Fruit fly (Drosophila melanogaster) whole organism, embryonic: Measurements from ENCODE around the gene Fie.
A peak's percentile ranks its signal among the peaks of the same experiment; 100 is the strongest.

ENCODE experiments used
- Awh ChIP-seq: fragments of 200-800 bp; sonication (Bioruptor generic); IDR thresholded peaks from 2 replicates; pipeline ENCODE4, ENCODE4 v1.3.6; 2022; ENCODE audit warnings: missing biosample characterization, missing genetic modification characterization
- Bdp1 ChIP-seq: fragments of 200-800 bp; sonication (Bioruptor generic); optimal IDR thresholded peaks from 3 replicates; lab custom pipeline; 2016; ENCODE audit warnings: missing biosample characterization, missing genetic modification characterization
- Bgb ChIP-seq: fragments of 200-800 bp; sonication (Bioruptor generic); IDR thresholded peaks from 2 replicates; pipeline ENCODE4 v1.3.6; 2022; ENCODE audit warnings: missing biosample characterization, missing genetic modification characterization; ENCODE audit not compliant: partially characterized antibody
- Blimp-1 ChIP-seq: fragments of 200-800 bp; sonication (Bioruptor generic); optimal IDR thresholded peaks from 3 replicates; lab custom pipeline; 2018; ENCODE audit warnings: missing biosample characterization, missing genetic modification characterization, mild to moderate bottlenecking, moderate library complexity, missing genetic modification reagents
- CG10147 ChIP-seq: fragments of 200-800 bp; sonication (Bioruptor generic); optimal IDR thresholded peaks from 2 replicates; lab custom pipeline; 2019; ENCODE audit warnings: missing biosample characterization, mild to moderate bottlenecking, missing genetic modification characterization, moderate library complexity
- CG10267 ChIP-seq: fragments of 200-800 bp; sonication (Bioruptor generic); optimal IDR thresholded peaks from 2 replicates; lab custom pipeline; 2018; ENCODE audit warnings: missing biosample characterization, mild to moderate bottlenecking, missing genetic modification characterization, moderate library complexity
- CG10654 ChIP-seq: fragments of 200-800 bp; sonication (Bioruptor generic); optimal IDR thresholded peaks from 2 replicates; lab custom pipeline; 2016; ENCODE audit warnings: missing biosample characterization, missing genetic modification characterization
- CG10979 ChIP-seq: fragments of 200-800 bp; sonication (Bioruptor generic); optimal IDR thresholded peaks from 2 replicates; lab custom pipeline; 2018; ENCODE audit warnings: missing biosample characterization, mild to moderate bottlenecking, missing genetic modification characterization, moderate library complexity
- CG11723 ChIP-seq: fragments of 200-800 bp; sonication (Bioruptor generic); optimal IDR thresholded peaks from 2 replicates; lab custom pipeline; 2017; ENCODE audit warnings: missing biosample characterization, mild to moderate bottlenecking, missing genetic modification characterization
- CG1233 ChIP-seq: fragments of 200-800 bp; sonication (Bioruptor generic); optimal IDR thresholded peaks from 4 replicates; lab custom pipeline; 2018; ENCODE audit warnings: missing biosample characterization, mild to moderate bottlenecking, missing genetic modification characterization
- CG12659 ChIP-seq: fragments of 200-800 bp; sonication (Bioruptor generic); optimal IDR thresholded peaks from 3 replicates; lab custom pipeline; 2017; ENCODE audit warnings: mild to moderate bottlenecking, missing biosample characterization, missing genetic modification reagents, missing genetic modification characterization
- CG12942 ChIP-seq: fragments of 200-800 bp; sonication (Bioruptor generic); optimal IDR thresholded peaks from 3 replicates; lab custom pipeline; 2016; ENCODE audit warnings: missing biosample characterization, missing genetic modification characterization
- CG3163 ChIP-seq: fragments of 200-800 bp; sonication (Bioruptor generic); optimal IDR thresholded peaks from 3 replicates; lab custom pipeline; 2016; ENCODE audit warnings: missing biosample characterization, missing genetic modification characterization
- CG3407 ChIP-seq: fragments of 200-800 bp; sonication (Bioruptor generic); optimal IDR thresholded peaks from 2 replicates; lab custom pipeline; 2018; ENCODE audit warnings: missing biosample characterization, mild to moderate bottlenecking, missing genetic modification characterization
- CG6765 ChIP-seq: fragments of 200-800 bp; sonication (Bioruptor generic); optimal IDR thresholded peaks from 3 replicates; lab custom pipeline; 2017; ENCODE audit warnings: missing biosample characterization, mild to moderate bottlenecking, missing genetic modification characterization
- CG7839 ChIP-seq: fragments of 200-800 bp; sonication (Bioruptor generic); optimal IDR thresholded peaks from 3 replicates; lab custom pipeline; 2018; ENCODE audit warnings: missing biosample characterization, mild to moderate bottlenecking, missing genetic modification characterization, moderate library complexity
- CG8089 ChIP-seq: fragments of 200-800 bp; sonication (Bioruptor generic); optimal IDR thresholded peaks from 3 replicates; lab custom pipeline; 2016; ENCODE audit warnings: missing biosample characterization, missing genetic modification characterization
- CG9797 ChIP-seq: fragments of 200-800 bp; sonication (Bioruptor generic); optimal IDR thresholded peaks from 3 replicates; lab custom pipeline; 2018; ENCODE audit warnings: missing biosample characterization, mild to moderate bottlenecking, missing genetic modification characterization
- CG9817 ChIP-seq: fragments of 200-800 bp; sonication (Bioruptor generic); optimal IDR thresholded peaks from 2 replicates; lab custom pipeline; 2018; ENCODE audit warnings: missing biosample characterization, mild to moderate bottlenecking, missing genetic modification characterization, moderate library complexity
- CrebB ChIP-seq: fragments of 200-800 bp; sonication (Bioruptor generic); optimal IDR thresholded peaks from 3 replicates; lab custom pipeline; 2018; ENCODE audit warnings: missing biosample characterization, mild to moderate bottlenecking, missing genetic modification characterization
- D ChIP-seq, 2 experiments: fragments of 200-800 bp in 1 of 2; fragments of >200 bp in 1 of 2; sonication (Bioruptor generic) in 1 of 2; optimal IDR thresholded peaks; 2 replicates in 1 of 2; 3 replicates in 1 of 2; lab custom pipeline; 2017; ENCODE audit warnings: mild to moderate bottlenecking in 1 of 2, missing biosample characterization in 1 of 2, missing genetic modification characterization in 1 of 2, missing genetic modification reagents in 1 of 2
- HmgD ChIP-seq: fragments of 200-800 bp; sonication (Bioruptor generic); optimal IDR thresholded peaks from 3 replicates; lab custom pipeline; 2016; ENCODE audit warnings: missing biosample characterization, missing genetic modification characterization
- Hsf ChIP-seq: fragments of 200-800 bp; sonication (Bioruptor generic); optimal IDR thresholded peaks from 3 replicates; lab custom pipeline; 2016; ENCODE audit warnings: missing biosample characterization, missing genetic modification characterization
- Kr ChIP-seq: fragments of 200-800 bp; sonication (Bioruptor generic); optimal IDR thresholded peaks from 2 replicates; lab custom pipeline; 2017; ENCODE audit warnings: missing biosample characterization, mild to moderate bottlenecking, missing genetic modification characterization
- Med ChIP-seq: fragments of 200-800 bp; sonication (Bioruptor generic); peaks from one replicate; lab custom pipeline; 2016; ENCODE audit warnings: missing biosample characterization, missing genetic modification characterization, mild to moderate bottlenecking, inconsistent platforms, moderate library complexity
- Mrtf ChIP-seq: fragments of 200-800 bp; sonication (Bioruptor generic); IDR thresholded peaks from 3 replicates; pipeline ENCODE4 v1.3.6; 2022; ENCODE audit warnings: missing biosample characterization, missing genetic modification characterization
- Rfx ChIP-seq: fragments of 200-800 bp; sonication (Bioruptor generic); IDR thresholded peaks from 2 replicates; pipeline ENCODE4 v1.3.6; 2022; ENCODE audit warnings: missing biosample characterization, missing genetic modification characterization
- abd-A ChIP-seq: fragments of 200-800 bp; sonication (Bioruptor generic); optimal IDR thresholded peaks from 3 replicates; lab custom pipeline; 2019; ENCODE audit warnings: missing biosample characterization, mild to moderate bottlenecking, missing genetic modification characterization, moderate library complexity
- al ChIP-seq: fragments of 200-800 bp; sonication (Bioruptor generic); IDR thresholded peaks from 2 replicates; pipeline ENCODE4 v1.3.6; 2022; ENCODE audit warnings: missing biosample characterization, missing genetic modification characterization
- az2 ChIP-seq: fragments of 200-800 bp; sonication (Bioruptor generic); optimal IDR thresholded peaks from 3 replicates; lab custom pipeline; 2016; ENCODE audit warnings: missing biosample characterization, missing genetic modification characterization
- crol ChIP-seq: fragments of 200-800 bp; sonication (Bioruptor generic); IDR thresholded peaks from 2 replicates; pipeline ENCODE4 v1.3.6; 2022; ENCODE audit warnings: missing biosample characterization, missing genetic modification characterization
- dmrt11E ChIP-seq: fragments of 200-800 bp; sonication (Bioruptor generic); optimal IDR thresholded peaks from 3 replicates; lab custom pipeline; 2018; ENCODE audit warnings: missing biosample characterization, mild to moderate bottlenecking, missing genetic modification characterization, moderate library complexity
- dmrt99B ChIP-seq: fragments of 200-800 bp; sonication (Bioruptor generic); optimal IDR thresholded peaks from 2 replicates; lab custom pipeline; 2018; ENCODE audit warnings: missing biosample characterization, mild to moderate bottlenecking, missing genetic modification characterization, moderate library complexity
- dysf ChIP-seq: fragments of 200-800 bp; sonication (Bioruptor generic); IDR thresholded peaks from 3 replicates; pipeline ENCODE4 v1.3.6; 2022; ENCODE audit warnings: missing biosample characterization, missing genetic modification characterization
- ewg ChIP-seq: fragments of 200-800 bp; sonication (Bioruptor generic); optimal IDR thresholded peaks from 3 replicates; lab custom pipeline; 2017; ENCODE audit warnings: mild to moderate bottlenecking, missing biosample characterization, missing genetic modification reagents, missing genetic modification characterization
- eyg ChIP-seq: fragments of 200-800 bp; sonication (Bioruptor generic); optimal IDR thresholded peaks from 3 replicates; lab custom pipeline; 2016; ENCODE audit warnings: missing biosample characterization, missing genetic modification characterization
- fru ChIP-seq: fragments of >200 bp; optimal IDR thresholded peaks from 2 replicates; lab custom pipeline; 2017
- gce ChIP-seq: fragments of 200-800 bp; sonication (Bioruptor generic); IDR thresholded peaks from 3 replicates; pipeline ENCODE4 v1.3.6; 2022; ENCODE audit warnings: missing biosample characterization, missing genetic modification characterization
- grau ChIP-seq: fragments of 200-800 bp; optimal IDR thresholded peaks from 3 replicates; lab custom pipeline; 2019; ENCODE audit warnings: missing biosample characterization, mild to moderate bottlenecking, missing genetic modification characterization, moderate library complexity
- grn ChIP-seq: fragments of 200-800 bp; sonication (Bioruptor generic); optimal IDR thresholded peaks from 3 replicates; lab custom pipeline; 2017; ENCODE audit warnings: missing biosample characterization, missing genetic modification characterization
- ind ChIP-seq: fragments of 200-800 bp; sonication (Bioruptor generic); optimal IDR thresholded peaks from 3 replicates; lab custom pipeline; 2016; ENCODE audit warnings: missing biosample characterization, missing genetic modification characterization
- inv ChIP-seq: fragments of 200-800 bp; sonication (Bioruptor generic); IDR thresholded peaks from 2 replicates; pipeline ENCODE4 v1.3.6; 2022; ENCODE audit warnings: missing biosample characterization, missing genetic modification characterization; ENCODE audit not compliant: partially characterized antibody
- kni ChIP-seq: fragments of 200-800 bp; sonication (Bioruptor generic); optimal IDR thresholded peaks from 3 replicates; lab custom pipeline; 2017; ENCODE audit warnings: mild to moderate bottlenecking, missing biosample characterization, missing genetic modification reagents, missing genetic modification characterization
- knrl ChIP-seq: fragments of 200-800 bp; sonication (Bioruptor generic); IDR thresholded peaks from 3 replicates; pipeline ENCODE4 v1.3.6; 2022; ENCODE audit warnings: missing biosample characterization, missing genetic modification characterization; ENCODE audit not compliant: partially characterized antibody
- odd ChIP-seq: fragments of 200-800 bp; sonication (Bioruptor generic); optimal IDR thresholded peaks from 2 replicates; lab custom pipeline; 2017; ENCODE audit warnings: missing biosample characterization, mild to moderate bottlenecking, missing genetic modification characterization
- pho ChIP-seq: fragments of 200-800 bp; sonication (Bioruptor generic); optimal IDR thresholded peaks from 2 replicates; lab custom pipeline; 2016; ENCODE audit warnings: missing biosample characterization, missing genetic modification characterization
- seq ChIP-seq: fragments of 200-800 bp; sonication (Bioruptor generic); IDR thresholded peaks from 2 replicates; pipeline ENCODE4 v1.3.6; 2022; ENCODE audit warnings: missing biosample characterization, missing genetic modification characterization
- tin ChIP-seq: fragments of 200-800 bp; sonication (Bioruptor generic); optimal IDR thresholded peaks from 3 replicates; lab custom pipeline; 2016; ENCODE audit warnings: missing biosample characterization, missing genetic modification characterization
- twi ChIP-seq: fragments of 200-800 bp; optimal IDR thresholded peaks from 2 replicates; lab custom pipeline; 2019; ENCODE audit warnings: missing biosample characterization, mild to moderate bottlenecking, missing genetic modification characterization, moderate library complexity
- zen ChIP-seq: fragments of 200-800 bp; sonication (Bioruptor generic); optimal IDR thresholded peaks from 3 replicates; lab custom pipeline; 2018; ENCODE audit warnings: missing biosample characterization, mild to moderate bottlenecking, missing genetic modification characterization, moderate library complexity

Fie gene

DNA sequence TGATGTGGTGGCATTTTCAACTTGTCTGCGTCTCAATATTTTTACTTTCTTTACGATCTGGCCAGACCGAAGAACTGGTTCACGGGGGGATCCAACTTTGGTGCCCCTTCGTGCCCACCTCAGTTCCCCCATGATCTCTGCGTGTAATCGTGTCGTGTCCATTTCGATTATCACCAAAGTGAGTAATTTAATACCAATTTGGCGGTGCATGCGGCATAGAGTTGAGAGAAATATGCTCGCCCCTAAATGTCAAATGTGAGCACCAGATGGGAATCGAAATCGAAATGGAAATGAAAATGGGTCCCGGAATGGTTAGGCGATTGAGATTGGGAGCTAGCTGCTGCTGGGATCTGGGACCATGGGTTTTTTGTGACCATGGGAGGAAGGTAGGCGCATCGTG lies 21.1 kb upstream of the Fie start:
- TF ChIP-seq Mrtf (GFP tag; lab: Robert Waterston, UW) (no peak), knrl (no peak), crol (GFP tag; lab: Robert Waterston, UW) (0 out of 2 replicates have a peak, but pooled peaks have one; percentile 30), dysf (GFP tag; lab: Robert Waterston, UW) (no peak), kni (GFP tag; lab: Kevin White, UChicago) (peak; percentile 53), twi (tag; lab: Kevin White, UChicago) (peak; percentile 30), zen (tag; lab: Kevin White, UChicago) (no peak), Bdp1 (no peak), abd-A (tag; lab: Kevin White, UChicago) (peak; percentile 90), CG12942 (GFP tag; lab: Kevin White, UChicago) (no peak), Blimp-1 (GFP tag; lab: Kevin White, UChicago) (peak; percentile 42), ind (no peak), Awh (GFP tag; lab: Robert Waterston, UW) (peak; percentile 29; the same call in 1 of the 2 replicates), grn (GFP tag; lab: Kevin White, UChicago) (peak; percentile 62), Hsf (no peak)

DNA sequence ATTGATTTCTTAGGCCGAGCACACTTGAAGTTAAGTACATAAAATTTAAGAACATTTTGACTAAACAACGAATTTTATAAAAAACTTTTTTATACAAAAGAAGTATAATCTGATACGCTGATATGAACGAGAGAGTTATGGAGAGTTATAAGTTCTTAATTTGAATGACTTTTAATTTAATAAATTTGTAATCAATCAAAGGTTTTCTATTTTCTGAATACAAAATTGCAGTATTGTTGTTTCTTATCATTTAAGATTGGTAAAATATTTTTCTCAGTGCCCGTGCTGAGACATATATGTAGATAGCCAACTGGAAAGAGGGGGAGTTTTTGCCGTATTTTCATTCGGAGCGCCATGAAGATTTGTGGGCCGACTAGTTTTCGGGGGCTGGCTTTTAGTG lies 19.3 kb upstream of the Fie start:
- TF ChIP-seq Rfx (GFP tag; lab: Robert Waterston, UW) (no peak), seq (no peak), az2 (GFP tag; lab: Kevin White, UChicago) (peak; percentile 47), CG9817 (tag; lab: Kevin White, UChicago) (no peak), eyg (GFP tag; lab: Kevin White, UChicago) (no peak), D (optimal IDR thresholded peaks at IDR 0.05; lab: Kevin White, UChicago) (no peak), D (GFP tag; optimal IDR thresholded peaks at IDR 0.05; lab: Kevin White, UChicago) (peak; percentile 29), pho (GFP tag; lab: Kevin White, UChicago) (no peak), kni (GFP tag; lab: Kevin White, UChicago) (no peak), dmrt11E (tag; lab: Kevin White, UChicago) (peak; percentile 87), CG7839 (peak; percentile 53), CG3407 (GFP tag; lab: Kevin White, UChicago) (peak; percentile 22), CrebB (tag; lab: Kevin White, UChicago) (no peak), fru (no peak), dmrt99B (peak; percentile 12), CG3163 (GFP tag; lab: Kevin White, UChicago) (no peak), gce (GFP tag; lab: Robert Waterston, UW) (no peak), CG10267 (tag; lab: Kevin White, UChicago) (peak; percentile 60), Bgb (GFP tag; lab: Robert Waterston, UW) (no peak), inv (GFP tag; lab: Robert Waterston, UW) (no peak), Med (GFP tag; lab: Kevin White, UChicago) (no peak), CG8089 (GFP tag; lab: Kevin White, UChicago) (no peak), ewg (GFP tag; lab: Kevin White, UChicago) (peak; percentile 35), CG1233 (GFP tag; lab: Kevin White, UChicago) (no peak), al (GFP tag; lab: Robert Waterston, UW) (no peak), CG10147 (no peak), CG9797 (GFP tag; lab: Kevin White, UChicago) (no peak), odd (GFP tag; lab: Kevin White, UChicago) (no peak), CG12659 (GFP tag; lab: Kevin White, UChicago) (peak; percentile 2), tin (no peak), CG6765 (no peak), Kr (GFP tag; lab: Kevin White, UChicago) (no peak), HmgD (GFP tag; lab: Kevin White, UChicago) (no peak), CG10654 (GFP tag; lab: Kevin White, UChicago) (no peak), CG11723 (GFP tag; lab: Kevin White, UChicago) (no peak), CG10979 (tag; lab: Kevin White, UChicago) (peak; percentile 77), Mrtf (GFP tag; lab: Robert Waterston, UW) (no peak), grau (tag; lab: Kevin White, UChicago) (peak; percentile 59)
